Fruit fly (Drosophila melanogaster): ENCODE measurements around the gene CG7484.
A peak's percentile ranks its signal among the peaks of the same experiment; 100 is the strongest.

CG7484 gene

DNA sequence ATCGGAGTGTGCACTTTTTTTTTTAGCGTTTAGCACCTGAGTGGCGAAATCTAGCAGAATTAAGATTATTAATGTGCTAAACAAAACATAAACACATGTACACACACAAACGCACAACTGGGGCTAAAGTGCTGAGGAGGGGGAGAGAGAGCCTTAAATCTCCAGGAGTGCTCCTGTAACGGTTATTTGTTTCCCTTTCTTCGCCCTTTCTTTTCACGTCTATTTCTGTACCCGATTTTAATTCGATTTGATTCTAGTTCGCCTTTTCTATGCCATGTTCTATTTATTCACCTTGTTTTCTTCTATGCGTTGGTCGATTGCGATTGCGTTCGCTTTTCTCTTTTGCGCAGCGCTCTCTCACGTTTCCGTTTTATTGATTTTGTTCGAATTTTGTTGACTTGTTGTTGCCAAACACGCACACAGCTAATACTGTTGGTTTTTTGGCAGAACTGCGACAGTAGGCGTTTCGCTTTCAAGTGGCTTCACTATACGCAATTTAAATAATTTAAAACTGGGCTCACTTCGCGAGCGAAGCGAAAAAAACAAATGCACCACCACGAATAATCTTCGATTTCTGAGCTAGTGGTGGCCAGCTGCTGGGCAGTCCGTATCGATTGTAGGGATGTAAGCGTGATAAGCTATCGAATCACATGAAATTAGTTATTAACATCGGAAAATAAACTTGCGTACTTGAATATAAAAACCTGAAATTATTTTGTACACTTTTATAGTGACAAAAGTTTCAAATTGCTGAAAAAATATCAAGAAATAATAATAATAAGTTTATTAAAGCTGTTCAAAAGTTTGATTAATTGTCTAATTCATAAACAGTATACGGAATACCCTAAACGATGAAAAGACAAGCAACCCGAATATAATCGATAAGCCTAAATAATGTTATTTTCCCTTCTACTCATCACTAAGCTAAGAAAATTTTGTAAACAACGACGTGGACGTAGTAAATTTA, at the start of gene CG7484, which contains the start of the genes Krn and Ndfip:
Gene CG7484, plus strand, starts transcription at position 917 of the 967 bp plus-strand sequence.
Gene Krn, minus strand, starts transcription at position 580 of the 967 bp plus-strand sequence.
Gene Ndfip, minus strand, starts transcription at position 580 of the 967 bp plus-strand sequence.
- peak; percentile 92 for TF ChIP-seq noc (tag; optimal IDR thresholded peaks at IDR 0.05)

- no peak for TF ChIP-seq noc (tag; optimal IDR thresholded peaks at IDR 0.05)
These were observed 49.5 kb upstream of the CG7484 start for dm6 chr3L:17604891-17605290.

DNA sequence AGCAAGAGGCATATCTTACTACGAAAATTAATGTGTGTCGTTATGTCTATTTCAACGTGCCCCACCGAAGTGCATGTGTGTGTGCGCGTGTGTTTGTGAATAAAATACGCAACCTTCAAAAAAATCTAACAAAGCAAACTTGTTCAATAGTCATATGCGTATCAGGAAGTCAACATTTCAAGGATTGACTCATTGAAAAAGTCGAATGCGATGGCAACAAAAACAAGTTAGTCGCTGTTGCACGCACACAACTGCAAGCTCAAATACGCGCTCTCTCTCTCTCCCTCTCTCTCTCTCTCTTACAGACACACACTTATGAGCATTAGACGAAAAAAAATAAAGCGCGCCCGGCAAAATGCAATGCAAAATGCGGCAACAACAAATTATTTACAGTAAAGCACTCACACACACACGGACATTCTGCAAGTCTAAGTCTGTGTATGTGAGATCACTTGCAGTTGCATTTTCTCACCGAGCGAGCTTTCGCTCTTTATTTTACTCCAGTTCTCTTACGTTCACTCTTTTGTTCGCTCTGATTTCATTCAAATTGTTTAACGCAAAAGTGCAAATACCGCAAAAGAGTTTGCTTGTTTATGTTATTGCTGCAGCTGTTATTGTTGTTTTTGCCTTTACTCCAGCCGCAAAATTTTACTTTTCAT, 47.7 kb upstream of the CG7484 start:
- TF ChIP-seq noc (tag; optimal IDR thresholded peaks at IDR 0.05), result no peak

dm6 chr3L:17608185-17609067, 46.0 kb upstream of the CG7484 start:
- no peak for TF ChIP-seq noc (tag; optimal IDR thresholded peaks at IDR 0.05)

- TF ChIP-seq noc (tag; optimal IDR thresholded peaks at IDR 0.05), result no peak
These were observed 45.4 kb upstream of the CG7484 start for dm6 chr3L:17609068-17609382.

DNA sequence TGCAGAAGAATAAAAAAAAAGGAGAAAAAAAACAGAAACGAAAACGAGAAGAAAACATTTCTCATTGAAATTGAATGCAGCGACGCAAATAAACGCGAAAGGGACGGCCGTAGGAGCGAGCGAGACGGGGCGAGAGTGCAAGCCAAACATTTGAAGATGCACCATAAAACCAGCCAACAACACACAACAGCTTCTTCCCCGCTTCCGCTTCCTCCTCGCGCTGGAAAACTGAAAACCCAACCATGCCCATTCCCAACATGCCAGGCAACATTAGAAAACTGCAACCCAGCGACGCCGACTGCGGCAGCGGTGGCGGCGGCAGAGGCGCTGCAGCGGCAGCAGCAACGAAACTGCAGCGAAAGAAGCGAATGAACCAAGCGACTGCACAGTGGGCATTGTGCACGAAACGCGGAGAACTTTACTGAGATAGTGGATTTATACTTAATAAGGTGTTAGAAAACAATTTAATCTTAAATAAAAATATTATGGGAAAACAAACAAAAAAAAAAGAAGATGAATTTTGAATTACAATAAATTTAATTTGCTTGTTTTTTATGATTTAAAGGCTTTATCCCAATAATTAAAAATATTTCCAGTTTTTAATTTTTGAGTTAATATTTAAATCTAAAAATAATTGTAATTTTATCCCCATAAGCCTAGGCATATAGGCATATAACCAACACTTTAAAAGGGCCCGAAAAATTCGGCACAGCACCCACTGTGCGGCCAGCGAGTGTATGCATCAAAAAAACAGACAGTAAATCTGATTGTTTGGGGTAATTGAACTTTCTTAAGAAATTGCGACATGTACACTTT, 43.3 kb upstream of the CG7484 start:
- no peak for TF ChIP-seq noc (tag; optimal IDR thresholded peaks at IDR 0.05)

DNA sequence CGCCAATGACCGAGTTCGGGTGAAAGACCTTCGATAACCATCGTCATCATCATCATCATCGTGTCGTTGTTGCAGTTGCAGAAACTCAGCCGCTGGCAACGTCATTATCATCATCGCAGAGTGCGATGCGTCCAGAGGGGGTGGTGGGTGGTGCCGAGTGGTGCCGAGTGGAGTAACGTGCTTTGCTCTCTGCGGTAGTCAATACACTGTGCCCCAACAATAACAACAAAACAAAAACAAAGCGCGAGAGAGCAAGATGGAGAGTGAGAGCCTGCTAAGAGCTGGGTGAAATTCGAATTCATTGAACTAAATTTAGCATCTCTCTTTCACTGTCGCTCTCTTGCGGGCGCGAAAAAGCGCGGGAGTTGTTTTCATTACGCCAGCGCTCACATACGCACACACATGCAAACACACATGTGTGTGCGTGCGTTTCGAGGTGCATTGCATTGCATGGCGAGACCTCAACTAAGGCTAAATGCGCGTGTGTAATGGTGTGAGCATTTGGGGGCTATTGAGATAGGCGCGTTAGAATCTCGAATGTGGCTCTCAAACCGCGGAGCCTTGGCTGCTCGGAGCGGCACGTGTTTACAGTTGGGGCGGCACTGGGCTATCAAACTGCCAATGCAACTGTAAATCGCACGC, 42.4 kb upstream of the CG7484 start:
- no peak for TF ChIP-seq noc (tag; optimal IDR thresholded peaks at IDR 0.05)

- TF ChIP-seq noc (tag; optimal IDR thresholded peaks at IDR 0.05), result no peak
These were observed 41.1 kb upstream of the CG7484 start for dm6 chr3L:17613292-17613734.

DNA sequence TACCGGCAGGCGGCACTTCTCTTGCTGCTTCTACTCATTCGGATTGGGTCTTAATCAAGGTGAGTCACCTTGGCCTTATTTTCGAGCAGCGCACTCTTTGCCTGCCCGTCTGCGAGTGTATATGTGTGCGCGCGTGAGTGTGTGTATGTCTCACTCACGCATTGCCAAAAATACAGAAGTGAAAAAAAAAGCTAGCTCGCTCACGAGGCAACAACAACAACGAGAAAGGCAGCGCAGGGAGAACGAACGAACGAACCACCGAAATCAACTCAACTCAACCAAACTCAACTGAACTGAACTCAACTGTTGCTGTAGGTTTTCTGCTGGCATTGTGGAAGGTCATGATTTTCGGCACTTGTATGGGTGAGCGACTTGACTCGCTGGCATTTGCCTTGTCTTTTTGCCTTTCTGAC, 40.4 kb upstream of the CG7484 start:
- no peak for TF ChIP-seq noc (tag; optimal IDR thresholded peaks at IDR 0.05)

DNA sequence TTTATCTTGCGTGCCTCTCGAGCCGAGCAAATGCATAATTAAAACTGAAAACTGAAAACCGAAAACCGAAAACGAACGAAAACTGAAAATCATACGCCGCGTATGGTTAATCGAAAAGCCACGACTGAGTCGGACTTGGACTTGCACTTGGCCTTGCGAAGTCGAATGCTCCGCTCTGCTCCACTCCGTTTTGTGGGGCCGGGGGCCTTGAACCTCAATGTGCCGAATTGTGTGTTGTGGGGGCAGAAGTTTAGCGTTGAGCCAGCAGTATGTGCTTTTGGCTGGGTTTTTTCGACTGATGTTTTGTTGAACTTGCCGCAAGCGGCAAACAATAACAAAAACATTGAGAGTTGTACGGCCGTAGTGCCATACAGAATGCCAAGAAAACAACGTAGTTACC, 39.1 kb upstream of the CG7484 start:
- TF ChIP-seq noc (tag; optimal IDR thresholded peaks at IDR 0.05), result no peak

dm6 chr3L:17615838-17616237, 38.6 kb upstream of the CG7484 start:
- no peak for TF ChIP-seq noc (tag; optimal IDR thresholded peaks at IDR 0.05)

dm6 chr3L:17616876-17617279, 37.5 kb upstream of the CG7484 start:
- TF ChIP-seq noc (tag; optimal IDR thresholded peaks at IDR 0.05), result peak; percentile 75

DNA sequence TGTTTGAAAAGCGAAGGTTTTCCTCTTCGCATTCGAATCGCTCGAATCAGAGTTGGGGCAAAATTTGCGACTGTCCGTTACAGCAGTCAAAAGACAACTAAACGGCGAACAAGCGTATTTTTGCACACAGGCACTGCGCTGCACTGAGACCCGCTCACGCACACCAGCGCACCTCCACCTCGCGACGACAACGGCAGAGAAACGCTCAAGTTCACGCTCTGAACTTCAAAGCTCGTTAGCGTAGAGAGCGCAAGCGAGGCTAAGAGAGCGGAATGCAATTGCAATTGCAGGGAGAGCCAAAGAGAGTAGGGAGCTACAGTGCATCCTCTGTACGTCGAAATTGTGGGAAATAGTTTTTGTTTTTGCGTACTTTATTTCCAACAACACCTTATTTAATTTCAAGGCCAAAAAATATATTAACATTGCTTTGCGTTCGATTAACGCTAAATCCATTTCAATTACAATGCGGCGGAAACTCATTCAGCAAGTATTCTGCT, 35.2 kb upstream of the CG7484 start, which contains the start of gene Eip74EF:
Gene Eip74EF, minus strand, starts transcription at position 117 of the 497 bp plus-strand sequence.
- no peak for TF ChIP-seq noc (tag; optimal IDR thresholded peaks at IDR 0.05)

- TF ChIP-seq noc (tag; optimal IDR thresholded peaks at IDR 0.05), result peak; percentile 53
These were observed 32.9 kb upstream of the CG7484 start, which contains the start of the genes Vps60 and anchor for dm6 chr3L:17621451-17621946. Gene Vps60 (minus strand): TSS chr3L:17621625. Gene anchor (plus strand): TSS chr3L:17621824.
